2 fruit fly cellular contexts compared by ENCODE assay signal in the genomic region with DNA sequence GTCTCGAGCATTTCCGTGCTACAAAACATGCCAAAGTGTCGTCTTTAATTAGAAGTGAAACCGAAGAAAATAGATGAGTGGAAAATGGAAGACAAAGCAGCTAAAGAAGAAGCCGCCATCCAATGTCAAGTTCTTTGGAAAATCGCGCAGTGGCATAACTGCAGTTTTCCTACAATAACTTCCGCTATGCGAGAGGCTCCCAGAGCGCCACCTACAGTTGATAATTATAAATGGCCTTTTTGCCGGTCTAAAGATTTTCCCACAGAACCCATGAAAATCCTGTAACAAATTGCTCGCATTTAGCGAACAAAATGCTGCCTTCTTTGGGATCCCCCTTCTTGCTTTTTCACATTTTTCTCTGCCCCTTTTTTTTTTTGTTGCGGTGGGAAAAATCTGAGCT.
TF ChIP-seq lines count a peak whose summit lies in the region.

No protein-coding gene starts in this region.

- TF ChIP-seq CTCF in S2 (optimal IDR thresholded peaks at IDR 0.05; lab: Kevin White, UChicago) = peak; percentile 75 to 81
- TF ChIP-seq CTCF in whole organism, embryonic (GFP tag; optimal IDR thresholded peaks at IDR 0.05; lab: Kevin White, UChicago) = peak; percentile 81

TF ChIP-seq in whole organism, embryonic, 481 proteins besides CTCF, POLR2A, EP300 and RAD21:
- TF ChIP-seq Scr (GFP tag; IDR thresholded peaks at IDR 0.05; lab: Robert Waterston, UW; ENCODE audit: partially characterized antibody) (no peak), knrl (GFP tag; IDR thresholded peaks at IDR 0.05; lab: Robert Waterston, UW; ENCODE audit: partially characterized antibody) (0 out of 3 replicates have a peak, but pooled peaks have one; percentile 19)
